Worm (Caenorhabditis elegans): ENCODE measurements around the gene ZC190.4.
"Not testable (repeated sequence)": the region's sequence is repeated elsewhere in the genome, so short reads cannot be mapped to it uniquely, and the experiment has no call there.

Gene ZC190.4

ce11 chrV:8671568-8672123, 5.8 kb downstream of the ZC190.4 start:
- no peak for TF ChIP-seq unc-62 (GFP tag; optimal IDR thresholded peaks at IDR 0.05)

- no peak for TF ChIP-seq unc-62 (GFP tag; optimal IDR thresholded peaks at IDR 0.05)
Measured at ce11 chrV:8673498-8673897, 7.6 kb downstream of the ZC190.4 start, which contains the start of gene ZC190.5. Gene ZC190.5 (minus strand): TSS chrV:8673598.

ce11 chrV:8677193-8677592, 11.3 kb downstream of the ZC190.4 start, which contains the start of gene ZC190.6:
Gene ZC190.6 (minus strand): TSS chrV:8677293.
- no peak for TF ChIP-seq unc-62 (GFP tag; optimal IDR thresholded peaks at IDR 0.05)

ce11 chrV:8681050-8681449, 15.2 kb downstream of the ZC190.4 start, which contains the start of gene ZC190.2:
Gene ZC190.2 (plus strand): TSS chrV:8681350.
- TF ChIP-seq unc-62 (GFP tag; optimal IDR thresholded peaks at IDR 0.05): no peak

ce11 chrV:8682719-8683118, 16.9 kb downstream of the ZC190.4 start, which contains the start of gene cln-3.3:
Gene cln-3.3 (plus strand): TSS chrV:8683052.
- no peak for TF ChIP-seq unc-62 (GFP tag; optimal IDR thresholded peaks at IDR 0.05)

ce11 chrV:8683787-8684186, 17.9 kb downstream of the ZC190.4 start:
- no peak for TF ChIP-seq unc-62 (GFP tag; optimal IDR thresholded peaks at IDR 0.05)

- no peak for TF ChIP-seq unc-62 (GFP tag; optimal IDR thresholded peaks at IDR 0.05)
Measured at ce11 chrV:8686764-8687163, 20.9 kb downstream of the ZC190.4 start, which contains the start of gene ZC190.7. Gene ZC190.7 (minus strand): TSS chrV:8686864.

ce11 chrV:8687707-8688106, 21.8 kb downstream of the ZC190.4 start, which contains the start of gene ZC190.8:
Gene ZC190.8 (minus strand): TSS chrV:8687807.
- no peak for TF ChIP-seq unc-62 (GFP tag; optimal IDR thresholded peaks at IDR 0.05)

ce11 chrV:8696218-8696617, 30.4 kb downstream of the ZC190.4 start, which contains the start of gene ZC190.10:
Gene ZC190.10 (minus strand): TSS chrV:8696318.
- TF ChIP-seq unc-62 (GFP tag; optimal IDR thresholded peaks at IDR 0.05): not testable (repeated sequence)

- no peak for TF ChIP-seq unc-62 (GFP tag; optimal IDR thresholded peaks at IDR 0.05)
Measured at ce11 chrV:8711910-8712309, 46.0 kb downstream of the ZC190.4 start, which contains the start of gene ZC178.2. Gene ZC178.2 (minus strand): TSS chrV:8712010.

- no peak for TF ChIP-seq unc-62 (GFP tag; optimal IDR thresholded peaks at IDR 0.05)
Measured at ce11 chrV:8716175-8716574, 50.3 kb downstream of the ZC190.4 start, which contains the start of gene glr-5. Gene glr-5 (plus strand): TSS chrV:8716495.

- no peak for TF ChIP-seq unc-62 (GFP tag; optimal IDR thresholded peaks at IDR 0.05)
Measured at ce11 chrV:8718399-8718798, 52.5 kb downstream of the ZC190.4 start.

All from whole organism, dauer.